Fruit fly (Drosophila melanogaster) whole organism, prepupa: ENCODE results near the gene CG10366.

Source experiments
- Blimp-1 ChIP-seq: fragments of 200-800 bp; sonication (Bioruptor generic); optimal IDR thresholded peaks from 3 replicates; lab custom pipeline; 2017; ENCODE audit warnings: missing biosample characterization, missing genetic modification characterization, mild to moderate bottlenecking, moderate library complexity, missing genetic modification reagents
- Hr4 ChIP-seq: fragments of 200-800 bp; sonication (Bioruptor generic); optimal IDR thresholded peaks from 3 replicates; lab custom pipeline; 2016; ENCODE audit warnings: missing biosample characterization, missing genetic modification characterization
- Sox102F ChIP-seq: fragments of 200-800 bp; sonication (Bioruptor generic); optimal IDR thresholded peaks from 2 replicates; lab custom pipeline; 2016; ENCODE audit warnings: missing biosample characterization, mild to moderate bottlenecking, missing genetic modification characterization
- Sox14 ChIP-seq: fragments of 200-800 bp; sonication (Bioruptor generic); optimal IDR thresholded peaks from 3 replicates; lab custom pipeline; 2016; ENCODE audit warnings: missing biosample characterization, missing genetic modification characterization
- fkh ChIP-seq: fragments of 200-800 bp; sonication (Bioruptor generic); optimal IDR thresholded peaks from 3 replicates; lab custom pipeline; 2017; ENCODE audit warnings: missing biosample characterization, mild to moderate bottlenecking, missing genetic modification characterization, moderate library complexity

dm6 chr2L:19570806-19571254 lies 13.2 kb upstream of the CG10366 start:
- TF ChIP-seq Sox14 (no peak), fkh (GFP tag; lab: Kevin White, UChicago) (no peak), Sox102F (peak; percentile 22), Hr4 (GFP tag; lab: Kevin White, UChicago) (peak; percentile 73), Blimp-1 (GFP tag; lab: Kevin White, UChicago) (no peak)
